Fruit fly (Drosophila melanogaster) whole organism, wandering third instar larva: ENCODE measurements around the gene IleRS-m.
A peak's percentile ranks its signal among the peaks of the same experiment; 100 is the strongest.

Source experiments
- Abd-B ChIP-seq: fragments of >200 bp; optimal IDR thresholded peaks from 2 replicates; lab custom pipeline; 2017; ENCODE audit warnings: missing biosample characterization, missing genetic modification characterization
- CG32264 ChIP-seq: fragments of 200-800 bp; sonication (Bioruptor generic); optimal IDR thresholded peaks from 2 replicates; lab custom pipeline; 2016; ENCODE audit warnings: missing biosample characterization, missing genetic modification characterization
- CG9705 ChIP-seq: fragments of 200-800 bp; sonication (Bioruptor generic); optimal IDR thresholded peaks from 2 replicates; lab custom pipeline; 2018; ENCODE audit warnings: missing biosample characterization, mild to moderate bottlenecking, missing genetic modification characterization
- CrebA ChIP-seq: fragments of 200-800 bp; sonication (Bioruptor generic); optimal IDR thresholded peaks from 2 replicates; lab custom pipeline; 2016; ENCODE audit warnings: missing biosample characterization, mild to moderate bottlenecking, missing genetic modification characterization, borderline replicate concordance
- Dfd ChIP-seq: fragments of >200 bp; optimal IDR thresholded peaks from 2 replicates; lab custom pipeline; 2017; ENCODE audit warnings: missing biosample characterization, missing genetic modification characterization
- GATAd ChIP-seq: sonication (Bioruptor generic); optimal IDR thresholded peaks from 2 replicates; lab custom pipeline; 2016; ENCODE audit warnings: missing biosample characterization, missing genetic modification characterization
- HLH106 ChIP-seq: fragments of 200-800 bp; optimal IDR thresholded peaks from 3 replicates; lab custom pipeline; 2019; ENCODE audit warnings: missing biosample characterization, mild to moderate bottlenecking, missing genetic modification characterization, moderate library complexity
- Hr78 ChIP-seq: fragments of >200 bp; optimal IDR thresholded peaks from 2 replicates; lab custom pipeline; 2017; ENCODE audit warnings: missing biosample characterization, missing genetic modification characterization
- Hr83 ChIP-seq: fragments of 200-300 bp; sonication (Bioruptor generic); optimal IDR thresholded peaks from 2 replicates; lab custom pipeline; 2016; ENCODE audit warnings: missing biosample characterization, mild to moderate bottlenecking, missing genetic modification characterization, moderate library complexity; ENCODE audit not compliant: poor library complexity, severe bottlenecking
- Jra ChIP-seq: sonication (Bioruptor generic); optimal IDR thresholded peaks from 2 replicates; lab custom pipeline; 2016; ENCODE audit warnings: missing biosample characterization, missing genetic modification characterization
- Mio ChIP-seq: sonication (Bioruptor generic); optimal IDR thresholded peaks from 2 replicates; lab custom pipeline; 2016; ENCODE audit warnings: missing biosample characterization, missing genetic modification characterization
- Myc ChIP-seq: fragments of >200 bp; optimal IDR thresholded peaks from 2 replicates; lab custom pipeline; 2017
- N ChIP-seq: fragments of >200 bp; optimal IDR thresholded peaks from 2 replicates; lab custom pipeline; 2018; ENCODE audit warnings: missing biosample characterization, missing external identifiers, missing genetic modification characterization
- OdsH ChIP-seq: fragments of 200-800 bp; sonication (Bioruptor generic); optimal IDR thresholded peaks from 2 replicates; lab custom pipeline; 2016; ENCODE audit warnings: missing biosample characterization, mild to moderate bottlenecking, missing genetic modification characterization
- Rel ChIP-seq, 2 experiments: fragments of 200-800 bp; sonication (Bioruptor generic) in 1 of 2; optimal IDR thresholded peaks; 2 replicates in 1 of 2; 3 replicates in 1 of 2; lab custom pipeline; 2016 to 2019; ENCODE audit warnings: mild to moderate bottlenecking in 2 of 2, missing biosample characterization in 2 of 2, missing genetic modification characterization in 2 of 2, moderate library complexity in 1 of 2
- Sp1 ChIP-seq: fragments of 200-800 bp; sonication (Bioruptor generic); optimal IDR thresholded peaks from 3 replicates; lab custom pipeline; 2019; ENCODE audit warnings: missing biosample characterization, mild to moderate bottlenecking, missing genetic modification characterization, moderate library complexity
- Vsx2 ChIP-seq: fragments of 200-300, 225-300 bp; sonication (Bioruptor generic); optimal IDR thresholded peaks from 2 replicates; lab custom pipeline; 2018; ENCODE audit warnings: missing biosample characterization, missing genetic modification characterization; ENCODE audit not compliant: partially characterized antibody
- br ChIP-seq: fragments of 200-800 bp; sonication (Bioruptor generic); optimal IDR thresholded peaks from 2 replicates; lab custom pipeline; 2016; ENCODE audit warnings: missing biosample characterization, missing genetic modification characterization
- brk ChIP-seq: fragments of 200-800 bp; sonication (Bioruptor generic); optimal IDR thresholded peaks from 2 replicates; lab custom pipeline; 2016; ENCODE audit warnings: missing biosample characterization, mild to moderate bottlenecking, missing genetic modification characterization
- dl ChIP-seq, 2 experiments: fragments of 175-275, 200-275 bp in 1 of 2; fragments of 200-275 bp in 1 of 2; sonication (Bioruptor generic); optimal IDR thresholded peaks; lab custom pipeline; 2018; ENCODE audit warnings: mild to moderate bottlenecking in 2 of 2, missing biosample characterization in 2 of 2, missing genetic modification characterization in 2 of 2, moderate library complexity in 2 of 2; ENCODE audit not compliant: partially characterized antibody in 2 of 2, insufficient read depth in 1 of 2
- dmrt93B ChIP-seq: fragments of 200-800 bp; sonication (Bioruptor generic); optimal IDR thresholded peaks from 2 replicates; lab custom pipeline; 2018; ENCODE audit warnings: missing biosample characterization, mild to moderate bottlenecking, missing genetic modification characterization
- dsf ChIP-seq: sonication (Bioruptor generic); optimal IDR thresholded peaks from 2 replicates; lab custom pipeline; 2016; ENCODE audit warnings: missing biosample characterization, missing genetic modification characterization, borderline replicate concordance
- ey ChIP-seq: fragments of 200-800 bp; sonication (Bioruptor generic); optimal IDR thresholded peaks from 2 replicates; lab custom pipeline; 2016; ENCODE audit warnings: missing biosample characterization, missing genetic modification characterization
- foxo ChIP-seq, 2 experiments: fragments of 200-800 bp; sonication (Bioruptor generic); optimal IDR thresholded peaks; 2 replicates in 1 of 2; 3 replicates in 1 of 2; lab custom pipeline; 2016 to 2017; ENCODE audit warnings: missing biosample characterization in 2 of 2, missing genetic modification characterization in 2 of 2
- fru ChIP-seq: fragments of 200-800 bp; sonication (Bioruptor generic); optimal IDR thresholded peaks from 3 replicates; lab custom pipeline; 2016; ENCODE audit warnings: missing biosample characterization, mild to moderate bottlenecking, missing genetic modification characterization
- h ChIP-seq: fragments of 200-800 bp; sonication (Bioruptor generic); optimal IDR thresholded peaks from 3 replicates; lab custom pipeline; 2016; ENCODE audit warnings: missing biosample characterization, mild to moderate bottlenecking, missing genetic modification characterization
- jim ChIP-seq: fragments of 175-275, 200-325 bp; sonication (Bioruptor generic); optimal IDR thresholded peaks from 2 replicates; lab custom pipeline; 2016; ENCODE audit warnings: missing biosample characterization, mild to moderate bottlenecking, missing genetic modification characterization
- lola ChIP-seq: fragments of >200 bp; optimal IDR thresholded peaks from 2 replicates; lab custom pipeline; 2017; ENCODE audit warnings: missing biosample characterization, missing genetic modification characterization
- pan ChIP-seq: fragments of >200 bp; optimal IDR thresholded peaks from 2 replicates; lab custom pipeline; 2017
- psq ChIP-seq: fragments of 200-800 bp; sonication (Bioruptor generic); optimal IDR thresholded peaks from 3 replicates; lab custom pipeline; 2017; ENCODE audit warnings: missing biosample characterization, mild to moderate bottlenecking, missing genetic modification characterization, moderate library complexity
- rgr ChIP-seq: fragments of 200-800 bp; sonication (Bioruptor generic); optimal IDR thresholded peaks from 3 replicates; lab custom pipeline; 2016; ENCODE audit warnings: missing biosample characterization, mild to moderate bottlenecking, missing genetic modification characterization
- sage ChIP-seq: fragments of 200-800 bp; sonication (Bioruptor generic); optimal IDR thresholded peaks from 2 replicates; lab custom pipeline; 2016; ENCODE audit warnings: missing biosample characterization, mild to moderate bottlenecking, missing genetic modification characterization
- sv ChIP-seq: fragments of 200-800 bp; sonication (Bioruptor generic); optimal IDR thresholded peaks from 3 replicates; lab custom pipeline; 2016; ENCODE audit warnings: missing biosample characterization, missing genetic modification characterization
- tai ChIP-seq: sonication (Bioruptor generic); optimal IDR thresholded peaks from 2 replicates; lab custom pipeline; 2016; ENCODE audit warnings: missing biosample characterization, missing genetic modification characterization
- usp ChIP-seq: fragments of >200 bp; optimal IDR thresholded peaks from 2 replicates; lab custom pipeline; 2017; ENCODE audit warnings: missing biosample characterization, missing genetic modification characterization
- woc ChIP-seq: sonication (Bioruptor generic); optimal IDR thresholded peaks from 2 replicates; lab custom pipeline; 2016; ENCODE audit warnings: missing biosample characterization, mild to moderate bottlenecking, missing genetic modification characterization

Gene IleRS-m

dm6 chr3L:16053026-16053556 lies 47.0 kb upstream of the IleRS-m start:
- TF ChIP-seq Hr83 (GFP tag; lab: Kevin White, UChicago) (no peak), Dfd (GFP tag; lab: Kevin White, UChicago) (peak; percentile 86)

- TF ChIP-seq Myc (lab: Kevin White, UChicago) (no peak), sv (GFP tag; lab: Kevin White, UChicago) (peak; percentile 2), woc (GFP tag; lab: Kevin White, UChicago) (no peak), foxo (GFP tag; optimal IDR thresholded peaks at IDR 0.05; lab: Kevin White, UChicago) (peak in 1 of 2 experiments; percentile 24), h (GFP tag; lab: Kevin White, UChicago) (peak; percentile 13), Vsx2 (GFP tag; lab: Kevin White, UChicago) (no peak), lola (GFP tag; lab: Kevin White, UChicago) (no peak)
These were observed 46.0 kb upstream of the IleRS-m start for dm6 chr3L:16054095-16054494.

- TF ChIP-seq psq (GFP tag; lab: Kevin White, UChicago) (no peak), CG9705 (no peak), Jra (no peak), fru (GFP tag; lab: Kevin White, UChicago) (no peak), OdsH (GFP tag; lab: Kevin White, UChicago) (no peak), dmrt93B (GFP tag; lab: Kevin White, UChicago) (no peak), ey (GFP tag; lab: Kevin White, UChicago) (no peak), GATAd (no peak), rgr (GFP tag; lab: Kevin White, UChicago) (no peak), dl (GFP tag; optimal IDR thresholded peaks at IDR 0.05; lab: Kevin White, UChicago; ENCODE audit: insufficient read depth in 1 of 2, partially characterized antibody in 2 of 2) (no peak), N (GFP tag; lab: Kevin White, UChicago) (no peak), Rel (GFP tag; optimal IDR thresholded peaks at IDR 0.05; lab: Kevin White, UChicago) (no peak), Rel (tag; optimal IDR thresholded peaks at IDR 0.05; lab: Kevin White, UChicago) (no peak), br (no peak), HLH106 (tag; lab: Kevin White, UChicago) (no peak), jim (no peak), Hr83 (GFP tag; lab: Kevin White, UChicago) (no peak), sage (GFP tag; lab: Kevin White, UChicago) (no peak), sv (GFP tag; lab: Kevin White, UChicago) (no peak)
These were observed 43.8 kb upstream of the IleRS-m start for dm6 chr3L:16056101-16056891.

dm6 chr3L:16060806-16061600 lies 39.1 kb upstream of the IleRS-m start:
- TF ChIP-seq brk (GFP tag; lab: Kevin White, UChicago) (no peak), psq (GFP tag; lab: Kevin White, UChicago) (peak; percentile 36), Rel (GFP tag; optimal IDR thresholded peaks at IDR 0.05; lab: Kevin White, UChicago) (no peak), Rel (tag; optimal IDR thresholded peaks at IDR 0.05; lab: Kevin White, UChicago) (no peak), sage (GFP tag; lab: Kevin White, UChicago) (no peak), Abd-B (GFP tag; lab: Kevin White, UChicago) (no peak), foxo (GFP tag; optimal IDR thresholded peaks at IDR 0.05; lab: Kevin White, UChicago) (peak in 1 of 2 experiments; percentile 53), CrebA (GFP tag; lab: Kevin White, UChicago) (no peak), jim (no peak), Hr83 (GFP tag; lab: Kevin White, UChicago) (no peak), GATAd (no peak), usp (GFP tag; lab: Kevin White, UChicago) (no peak), Dfd (GFP tag; lab: Kevin White, UChicago) (no peak), pan (lab: Kevin White, UChicago) (no peak), br (no peak), N (GFP tag; lab: Kevin White, UChicago) (no peak), tai (GFP tag; lab: Kevin White, UChicago) (no peak), CG32264 (GFP tag; lab: Kevin White, UChicago) (no peak), dsf (GFP tag; lab: Kevin White, UChicago) (no peak), h (GFP tag; lab: Kevin White, UChicago) (peak; percentile 32), Vsx2 (GFP tag; lab: Kevin White, UChicago) (no peak), fru (GFP tag; lab: Kevin White, UChicago) (peak; percentile 6), woc (GFP tag; lab: Kevin White, UChicago) (no peak), CG9705 (no peak), OdsH (GFP tag; lab: Kevin White, UChicago) (peak; percentile 29), ey (GFP tag; lab: Kevin White, UChicago) (no peak), Jra (no peak), HLH106 (tag; lab: Kevin White, UChicago) (no peak), Myc (lab: Kevin White, UChicago) (no peak), sv (GFP tag; lab: Kevin White, UChicago) (peak; percentile 22), Sp1 (GFP tag; lab: Kevin White, UChicago) (no peak), Hr78 (GFP tag; lab: Kevin White, UChicago) (no peak), Mio (no peak), lola (GFP tag; lab: Kevin White, UChicago) (no peak)
